Worm (Caenorhabditis elegans) whole organism, mixed stage, embryonic: ENCODE data around the gene col-149.
A peak's percentile ranks its signal among the peaks of the same experiment; 100 is the strongest.

Experiments
- bed-3 ChIP-seq: fragments of 200-800 bp; sonication (Bioruptor generic); optimal IDR thresholded peaks from 3 replicates; lab custom pipeline; 2018; ENCODE audit warnings: mild to moderate bottlenecking, missing genetic modification characterization, moderate library complexity, missing compliant biosample characterization
- blmp-1 ChIP-seq: fragments of 150-350 bp; optimal IDR thresholded peaks from 2 replicates; lab custom pipeline; 2014; ENCODE audit warnings: missing biosample characterization, missing genetic modification characterization
- ceh-39 ChIP-seq: fragments of 150-350 bp; optimal IDR thresholded peaks from 2 replicates; lab custom pipeline; 2014; ENCODE audit warnings: missing biosample characterization, missing genetic modification characterization
- ceh-43 ChIP-seq: fragments of 200-800 bp; sonication (Bioruptor generic); optimal IDR thresholded peaks from 2 replicates; lab custom pipeline; 2018; ENCODE audit warnings: mild to moderate bottlenecking, missing genetic modification characterization, moderate library complexity, missing compliant biosample characterization
- ceh-83 ChIP-seq: fragments of 200-800 bp; sonication (Bioruptor generic); optimal IDR thresholded peaks from 2 replicates; lab custom pipeline; 2018; ENCODE audit warnings: mild to moderate bottlenecking, missing genetic modification characterization, missing compliant biosample characterization
- ces-1 ChIP-seq: fragments of 150-350 bp; optimal IDR thresholded peaks from 2 replicates; lab custom pipeline; 2014; ENCODE audit warnings: missing biosample characterization, missing genetic modification reagents, missing genetic modification characterization
- cnd-1 ChIP-seq: fragments of 200-800 bp; sonication (Bioruptor generic); optimal IDR thresholded peaks from 2 replicates; lab custom pipeline; 2018; ENCODE audit warnings: mild to moderate bottlenecking, missing genetic modification characterization, missing compliant biosample characterization
- elt-1 ChIP-seq: sonication (generic microtip); optimal IDR thresholded peaks from 2 replicates; lab custom pipeline; 2017; ENCODE audit warnings: missing genetic modification characterization, mild to moderate bottlenecking, missing compliant biosample characterization, antibody characterized with exemption, moderate library complexity, borderline replicate concordance; ENCODE audit not compliant: insufficient read depth
- elt-3 ChIP-seq: fragments of 150-350 bp; optimal IDR thresholded peaks from 2 replicates; lab custom pipeline; 2014; ENCODE audit warnings: missing biosample characterization, missing genetic modification characterization
- flh-1 ChIP-seq: fragments of 200-800 bp; sonication (Bioruptor generic); optimal IDR thresholded peaks from 2 replicates; lab custom pipeline; 2018; ENCODE audit warnings: mild to moderate bottlenecking, missing genetic modification characterization, moderate library complexity, missing compliant biosample characterization
- ham-2 ChIP-seq: fragments of 200-800 bp; sonication (Bioruptor generic); optimal IDR thresholded peaks from 2 replicates; lab custom pipeline; 2018; ENCODE audit warnings: mild to moderate bottlenecking, missing genetic modification characterization, missing compliant biosample characterization
- hlh-1 ChIP-seq: fragments of 150-350 bp; optimal IDR thresholded peaks from 2 replicates; lab custom pipeline; 2014; ENCODE audit warnings: missing biosample characterization, missing genetic modification reagents, missing genetic modification characterization
- lin-13 ChIP-seq: fragments of 150-350 bp; optimal IDR thresholded peaks from 2 replicates; lab custom pipeline; 2014; ENCODE audit warnings: missing biosample characterization, missing genetic modification characterization
- lin-32 ChIP-seq: fragments of 200-800 bp; sonication (Bioruptor generic); optimal IDR thresholded peaks from 2 replicates; lab custom pipeline; 2018; ENCODE audit warnings: mild to moderate bottlenecking, missing genetic modification characterization, missing compliant biosample characterization
- mab-5 ChIP-seq: fragments of 150-350 bp; optimal IDR thresholded peaks from 2 replicates; lab custom pipeline; 2014; ENCODE audit warnings: missing biosample characterization, missing genetic modification characterization
- mep-1 ChIP-seq: fragments of 150-350 bp; optimal IDR thresholded peaks from 2 replicates; lab custom pipeline; 2017; ENCODE audit warnings: missing biosample characterization, missing genetic modification reagents, missing genetic modification characterization, inconsistent platforms
- mls-2 ChIP-seq: sonication (generic microtip); optimal IDR thresholded peaks from 2 replicates; lab custom pipeline; 2016; ENCODE audit warnings: mild to moderate bottlenecking, missing genetic modification characterization, moderate library complexity, missing compliant biosample characterization
- nhr-2 ChIP-seq: fragments of 150-350 bp; optimal IDR thresholded peaks from 2 replicates; lab custom pipeline; 2014; ENCODE audit warnings: missing biosample characterization, missing genetic modification characterization
- nhr-237 ChIP-seq: fragments of 150-350 bp; optimal IDR thresholded peaks from 2 replicates; lab custom pipeline; 2014; ENCODE audit warnings: missing biosample characterization, missing genetic modification characterization
- nhr-28 ChIP-seq: fragments of 150-350 bp; optimal IDR thresholded peaks from 2 replicates; lab custom pipeline; 2014; ENCODE audit warnings: missing biosample characterization, missing genetic modification characterization
- nhr-76 ChIP-seq: sonication (generic microtip); optimal IDR thresholded peaks from 2 replicates; lab custom pipeline; 2017; ENCODE audit warnings: missing biosample characterization, missing genetic modification characterization
- pha-4 ChIP-seq: fragments of 150-350 bp; optimal IDR thresholded peaks from 2 replicates; lab custom pipeline; 2018; ENCODE audit warnings: missing biosample characterization, missing genetic modification reagents, missing genetic modification characterization
- sem-2 ChIP-seq: fragments of 200-800 bp; sonication (Bioruptor generic); optimal IDR thresholded peaks from 2 replicates; lab custom pipeline; 2018; ENCODE audit warnings: mild to moderate bottlenecking, missing genetic modification characterization, missing compliant biosample characterization
- snpc-4 ChIP-seq: fragments of 150-350 bp; optimal IDR thresholded peaks from 2 replicates; lab custom pipeline; 2014; ENCODE audit warnings: missing biosample characterization, missing genetic modification characterization
- sptf-1 ChIP-seq: sonication (generic microtip); optimal IDR thresholded peaks from 2 replicates; lab custom pipeline; 2017; ENCODE audit warnings: mild to moderate bottlenecking, missing genetic modification characterization, moderate library complexity, missing compliant biosample characterization
- tbx-8 ChIP-seq: fragments of 200-800 bp; sonication (Bioruptor generic); optimal IDR thresholded peaks from 2 replicates; lab custom pipeline; 2018; ENCODE audit warnings: mild to moderate bottlenecking, missing genetic modification characterization, moderate library complexity, missing compliant biosample characterization
- unc-120 ChIP-seq: sonication (generic microtip); optimal IDR thresholded peaks from 2 replicates; lab custom pipeline; 2017; ENCODE audit warnings: missing genetic modification characterization, missing compliant biosample characterization; ENCODE audit not compliant: poor library complexity, severe bottlenecking
- unc-62 ChIP-seq: fragments of 150-350 bp; optimal IDR thresholded peaks from 2 replicates; lab custom pipeline; 2014; ENCODE audit warnings: missing biosample characterization, missing genetic modification reagents, missing genetic modification characterization
- zip-8 ChIP-seq: fragments of 150-350 bp; optimal IDR thresholded peaks from 2 replicates; lab custom pipeline; 2014; ENCODE audit warnings: missing biosample characterization, missing genetic modification characterization
- ztf-11 ChIP-seq: fragments of 150-350 bp; optimal IDR thresholded peaks from 2 replicates; lab custom pipeline; 2014; ENCODE audit warnings: missing biosample characterization, missing genetic modification characterization

col-149 gene

ce11 chrV:10266050-10266449 is 26.6 kb downstream of the col-149 start:
- TF ChIP-seq ces-1 (peak; percentile 67), cnd-1 (tag; lab: Kevin White, UChicago) (no peak)

ce11 chrV:10265019-10265418 is 27.6 kb downstream of the col-149 start:
- TF ChIP-seq ces-1 (peak; percentile 52), zip-8 (tag; lab: Kevin White, UChicago) (no peak)

- TF ChIP-seq elt-3 (tag; lab: Kevin White, UChicago), result no peak
- no peak for TF ChIP-seq ztf-11
- TF ChIP-seq mep-1 (tag; lab: Kevin White, UChicago), result no peak
- TF ChIP-seq tbx-8 (GFP tag; lab: Kevin White, UChicago), result no peak
- no peak for TF ChIP-seq lin-13 (tag; lab: Kevin White, UChicago)
- TF ChIP-seq ceh-39 (tag; lab: Kevin White, UChicago), result no peak
- no peak for TF ChIP-seq nhr-76 (tag; lab: Kevin White, UChicago)
- no peak for TF ChIP-seq unc-120 (tag; lab: Kevin White, UChicago)
- TF ChIP-seq hlh-1 (tag; lab: Kevin White, UChicago), result no peak
- no peak for TF ChIP-seq pha-4 (tag; lab: Kevin White, UChicago)
Measured at ce11 chrV:10260460-10260859, 32.2 kb downstream of the col-149 start, which contains the start of gene sri-18. TSS of gene sri-18 (minus strand) at chrV:10260560.

ce11 chrV:10256050-10256449 is 36.6 kb downstream of the col-149 start, which contains the start of gene nhr-232:
TSS of gene nhr-232 (plus strand) at chrV:10256170.
- no peak for TF ChIP-seq blmp-1
- no peak for TF ChIP-seq bed-3
- TF ChIP-seq mab-5 (tag; lab: Kevin White, UChicago), result no peak
- TF ChIP-seq lin-32, result no peak
- no peak for TF ChIP-seq cnd-1 (tag; lab: Kevin White, UChicago)
- TF ChIP-seq flh-1 (GFP tag; lab: Kevin White, UChicago), result no peak
- TF ChIP-seq nhr-237 (tag; lab: Kevin White, UChicago), result no peak
- no peak for TF ChIP-seq sptf-1 (tag; lab: Kevin White, UChicago)
- no peak for TF ChIP-seq nhr-76 (tag; lab: Kevin White, UChicago)

ce11 chrV:10255005-10255472 is 37.6 kb downstream of the col-149 start, which contains the start of gene rop-1:
TSS of gene rop-1 (minus strand) at chrV:10255055.
- TF ChIP-seq mls-2 (tag; lab: Kevin White, UChicago) (no peak), bed-3 (no peak), nhr-28 (tag; lab: Kevin White, UChicago) (no peak), ham-2 (GFP tag; lab: Kevin White, UChicago) (no peak)

- no peak for TF ChIP-seq ceh-43 (GFP tag; lab: Kevin White, UChicago)
- no peak for TF ChIP-seq sem-2
- TF ChIP-seq unc-62 (GFP tag; lab: Kevin White, UChicago), result no peak
- TF ChIP-seq nhr-237 (tag; lab: Kevin White, UChicago), result no peak
- no peak for TF ChIP-seq tbx-8 (GFP tag; lab: Kevin White, UChicago)
- no peak for TF ChIP-seq snpc-4 (tag; lab: Kevin White, UChicago)
- no peak for TF ChIP-seq hlh-1 (tag; lab: Kevin White, UChicago)
- TF ChIP-seq pha-4 (tag; lab: Kevin White, UChicago), result no peak
- TF ChIP-seq flh-1 (GFP tag; lab: Kevin White, UChicago), result no peak
- TF ChIP-seq ceh-83, result no peak
- TF ChIP-seq nhr-2 (tag; lab: Kevin White, UChicago), result no peak
- no peak for TF ChIP-seq lin-32
- TF ChIP-seq bed-3, result no peak
- TF ChIP-seq cnd-1 (tag; lab: Kevin White, UChicago), result no peak
- no peak for TF ChIP-seq mls-2 (tag; lab: Kevin White, UChicago)
- TF ChIP-seq elt-1 (tag; lab: Kevin White, UChicago), result no peak
Measured at ce11 chrV:10252682-10253081, 40.0 kb downstream of the col-149 start.
